Worm (Caenorhabditis elegans) whole organism, late embryonic: ENCODE data around the gene C17G10.1.

Source experiments
- ahr-1 ChIP-seq: sonication (generic microtip); optimal IDR thresholded peaks from 2 replicates; lab custom pipeline; 2016; ENCODE audit warnings: missing genetic modification characterization, missing compliant biosample characterization
- ceh-45 ChIP-seq: fragments of 200-800 bp; sonication (Bioruptor generic); IDR thresholded peaks from 2 replicates; pipeline ENCODE4 v1.3.6; 2022; ENCODE audit warnings: missing genetic modification reagents, missing genetic modification characterization, missing compliant biosample characterization
- ceh-48 ChIP-seq: sonication (generic microtip); optimal IDR thresholded peaks from 2 replicates; lab custom pipeline; 2016; ENCODE audit warnings: missing genetic modification characterization, inconsistent platforms, missing compliant biosample characterization
- nfya-1 ChIP-seq: sonication (generic microtip); optimal IDR thresholded peaks from 2 replicates; lab custom pipeline; 2017; ENCODE audit warnings: missing genetic modification characterization, mild to moderate bottlenecking, missing compliant biosample characterization, antibody characterized with exemption, moderate library complexity
- sox-2 ChIP-seq: fragments of 200-800 bp; sonication (Bioruptor generic); IDR thresholded peaks from 2 replicates; pipeline ENCODE4 v1.3.6; 2022; ENCODE audit warnings: missing genetic modification reagents, missing genetic modification characterization, missing compliant biosample characterization
- unc-55 ChIP-seq: sonication (generic microtip); optimal IDR thresholded peaks from 2 replicates; lab custom pipeline; 2017; ENCODE audit warnings: missing biosample characterization, missing genetic modification reagents, missing genetic modification characterization
- ztf-16 ChIP-seq: sonication (generic microtip); optimal IDR thresholded peaks from 2 replicates; lab custom pipeline; 2017; ENCODE audit warnings: missing genetic modification characterization, missing compliant biosample characterization

- TF ChIP-seq unc-55 (GFP tag; lab: Kevin White, UChicago) = no peak
- no peak for TF ChIP-seq ahr-1 (tag; lab: Kevin White, UChicago)
- TF ChIP-seq ztf-16 (tag; lab: Kevin White, UChicago) = no peak
- no peak for TF ChIP-seq ceh-48 (tag; lab: Kevin White, UChicago)
- TF ChIP-seq sox-2 (GFP tag; lab: Robert Waterston, UW) = no peak
- TF ChIP-seq nfya-1 (tag; lab: Kevin White, UChicago) = no peak
- TF ChIP-seq ceh-45 (GFP tag; lab: Robert Waterston, UW) = no peak
These were observed 24.1 kb upstream of the C17G10.1 start for ce11 chrII:5572082-5572746.
